Fruit fly (Drosophila melanogaster): ENCODE measurements around the gene Mvl.

DNA sequence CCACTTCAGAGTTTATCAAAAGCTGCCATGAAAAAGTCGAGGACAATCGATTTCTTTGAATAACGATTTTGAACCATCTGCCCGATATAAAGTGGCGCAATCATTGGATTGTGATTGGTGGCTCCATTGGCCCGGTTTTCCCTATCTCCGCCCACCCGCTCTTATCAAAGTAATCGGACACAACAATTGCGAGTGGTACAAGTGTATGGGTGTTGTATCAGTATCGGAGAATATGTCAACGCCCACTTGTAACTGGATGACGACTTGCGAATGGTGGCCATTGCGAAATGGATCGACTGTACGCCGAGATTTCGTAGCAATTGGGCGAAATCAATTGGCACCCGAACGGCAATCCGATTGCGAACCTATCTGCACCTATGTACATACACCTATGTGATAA, 17.0 kb upstream of the Mvl start:
- TF ChIP-seq net (GFP tag; optimal IDR thresholded peaks at IDR 0.05): no peak
- no peak for TF ChIP-seq salr (GFP tag; optimal IDR thresholded peaks at IDR 0.05)

All from whole organism, prepupa.